Worm (Caenorhabditis elegans): ENCODE results near the gene Y70G10A.4.
"Not testable (repeated sequence)": the region's sequence is repeated elsewhere in the genome, so short reads cannot be mapped to it uniquely, and the experiment has no call there.

- not testable (repeated sequence) for TF ChIP-seq him-1, dao-5 (tag; optimal IDR thresholded peaks at IDR 0.05)
Observed at ce11 chrIII:10221860-10222259, at the start of gene Y70G10A.4.

Measured in whole organism, L4/young adult.